Worm (Caenorhabditis elegans) whole organism, late embryonic: ENCODE results near the gene scrm-7.

Experiments used
- K02D7.2 ChIP-seq: sonication (generic microtip); optimal IDR thresholded peaks from 2 replicates; lab custom pipeline; 2017; ENCODE audit warnings: mild to moderate bottlenecking, missing genetic modification characterization, missing compliant biosample characterization
- T23F11.4 ChIP-seq: fragments of 200-800 bp; sonication (Bioruptor generic); optimal IDR thresholded peaks from 2 replicates; lab custom pipeline; 2018; ENCODE audit warnings: mild to moderate bottlenecking, missing genetic modification characterization, missing compliant biosample characterization
- ceh-2 ChIP-seq: sonication (generic microtip); optimal IDR thresholded peaks from 2 replicates; lab custom pipeline; 2016; ENCODE audit warnings: missing genotype, missing genetic modification characterization, missing compliant biosample characterization
- ceh-22 ChIP-seq: sonication (generic microtip); optimal IDR thresholded peaks from 2 replicates; lab custom pipeline; 2017; ENCODE audit warnings: missing biosample characterization, missing genetic modification characterization
- ceh-30 ChIP-seq: fragments of 150-350 bp; optimal IDR thresholded peaks from 2 replicates; lab custom pipeline; 2014; ENCODE audit warnings: missing biosample characterization, missing genetic modification characterization
- ceh-9 ChIP-seq: sonication (generic microtip); optimal IDR thresholded peaks from 2 replicates; lab custom pipeline; 2016; ENCODE audit warnings: mild to moderate bottlenecking, missing genetic modification characterization, inconsistent platforms, missing compliant biosample characterization
- che-1 ChIP-seq: sonication (generic microtip); optimal IDR thresholded peaks from 2 replicates; lab custom pipeline; 2016; ENCODE audit warnings: mild to moderate bottlenecking, missing genetic modification characterization, missing compliant biosample characterization
- dve-1 ChIP-seq: sonication (generic microtip); optimal IDR thresholded peaks from 2 replicates; lab custom pipeline; 2017; ENCODE audit warnings: antibody characterized with exemption, mild to moderate bottlenecking, missing genetic modification characterization, missing compliant biosample characterization
- fkh-6 ChIP-seq: sonication (generic microtip); optimal IDR thresholded peaks from 2 replicates; lab custom pipeline; 2016; ENCODE audit warnings: missing genetic modification characterization, missing compliant biosample characterization
- gmeb-2 ChIP-seq: sonication (generic microtip); optimal IDR thresholded peaks from 2 replicates; lab custom pipeline; 2016; ENCODE audit warnings: missing genetic modification characterization, inconsistent platforms, missing compliant biosample characterization
- hlh-15 ChIP-seq: sonication (generic microtip); optimal IDR thresholded peaks from 2 replicates; lab custom pipeline; 2016; ENCODE audit warnings: missing genetic modification characterization, missing compliant biosample characterization
- nhr-11 ChIP-seq: fragments of 150-350 bp; optimal IDR thresholded peaks from 2 replicates; lab custom pipeline; 2014; ENCODE audit warnings: missing biosample characterization, missing genetic modification characterization
- nhr-232 ChIP-seq: sonication (generic microtip); optimal IDR thresholded peaks from 2 replicates; lab custom pipeline; 2016; ENCODE audit warnings: missing genetic modification characterization, missing compliant biosample characterization
- pag-3 ChIP-seq: sonication (generic microtip); optimal IDR thresholded peaks from 2 replicates; lab custom pipeline; 2016; ENCODE audit warnings: missing compliant biosample characterization, missing genetic modification characterization, borderline replicate concordance
- pros-1 ChIP-seq: fragments of 150-350 bp; optimal IDR thresholded peaks from 2 replicates; lab custom pipeline; 2014; ENCODE audit warnings: missing biosample characterization, missing genetic modification reagents, missing genetic modification characterization
- ref-2 ChIP-seq: sonication (generic microtip); optimal IDR thresholded peaks from 2 replicates; lab custom pipeline; 2016; ENCODE audit warnings: missing genetic modification characterization, missing compliant biosample characterization
- rnt-1 ChIP-seq: sonication (generic microtip); optimal IDR thresholded peaks from 2 replicates; lab custom pipeline; 2016; ENCODE audit warnings: missing genetic modification characterization, missing compliant biosample characterization
- sdc-2 ChIP-seq: sonication (generic microtip); optimal IDR thresholded peaks from 2 replicates; lab custom pipeline; 2016; ENCODE audit warnings: missing genotype, missing genetic modification characterization, missing compliant biosample characterization
- unc-42 ChIP-seq: sonication (generic microtip); optimal IDR thresholded peaks from 2 replicates; lab custom pipeline; 2016; ENCODE audit warnings: missing genotype, missing genetic modification characterization, missing compliant biosample characterization
- unc-55 ChIP-seq: sonication (generic microtip); optimal IDR thresholded peaks from 2 replicates; lab custom pipeline; 2017; ENCODE audit warnings: missing biosample characterization, missing genetic modification reagents, missing genetic modification characterization
- zip-5 ChIP-seq: sonication (generic microtip); optimal IDR thresholded peaks from 2 replicates; lab custom pipeline; 2016; ENCODE audit warnings: missing genetic modification characterization, missing compliant biosample characterization
- ztf-16 ChIP-seq: sonication (generic microtip); optimal IDR thresholded peaks from 2 replicates; lab custom pipeline; 2017; ENCODE audit warnings: missing genetic modification characterization, missing compliant biosample characterization

Gene scrm-7

ce11 chrV:14736851-14737250, 42.7 kb downstream of the scrm-7 start, which contains the start of gene Y50E8A.5:
TSS of gene Y50E8A.5 (minus strand) at chrV:14736951.
- TF ChIP-seq T23F11.4 (GFP tag; lab: Kevin White, UChicago) (no peak), dve-1 (tag; lab: Kevin White, UChicago) (no peak), pag-3 (no peak), zip-5 (no peak), pros-1 (tag; lab: Kevin White, UChicago) (no peak), nhr-232 (tag; lab: Kevin White, UChicago) (no peak), K02D7.2 (tag; lab: Kevin White, UChicago) (no peak), fkh-6 (tag; lab: Kevin White, UChicago) (no peak), gmeb-2 (tag; lab: Kevin White, UChicago) (no peak), rnt-1 (no peak), sdc-2 (tag; lab: Kevin White, UChicago) (no peak)

ce11 chrV:14734187-14734765, 45.3 kb downstream of the scrm-7 start, which contains the start of gene unc-61:
TSS of gene unc-61 (minus strand) at chrV:14734237.
- TF ChIP-seq ceh-30 (tag; lab: Kevin White, UChicago) = no peak
- peak; percentile 90 for TF ChIP-seq unc-42 (tag; lab: Kevin White, UChicago)
- TF ChIP-seq, all 69 proteins: peak for 1

ce11 chrV:14729343-14729742, 50.2 kb downstream of the scrm-7 start, which contains the start of gene oig-3:
TSS of gene oig-3 (plus strand) at chrV:14729643.
- TF ChIP-seq nhr-11 (tag; lab: Kevin White, UChicago) (no peak), ceh-22 (tag; lab: Kevin White, UChicago) (no peak), ceh-2 (no peak), unc-55 (GFP tag; lab: Kevin White, UChicago) (no peak), ref-2 (tag; lab: Kevin White, UChicago) (no peak), pros-1 (tag; lab: Kevin White, UChicago) (no peak), ztf-16 (tag; lab: Kevin White, UChicago) (no peak), ceh-9 (tag; lab: Kevin White, UChicago) (no peak), K02D7.2 (tag; lab: Kevin White, UChicago) (no peak), che-1 (no peak)

ce11 chrV:14728754-14729153, 50.8 kb downstream of the scrm-7 start, which contains the start of gene Y50E8A.2:
TSS of gene Y50E8A.2 (minus strand) at chrV:14728854.
- TF ChIP-seq hlh-15 (tag; lab: Kevin White, UChicago) = no peak
